Fruit fly (Drosophila melanogaster) whole organism, embryonic: Measurements from ENCODE around the gene CG31871.

Experiments
- B-H1 ChIP-seq: fragments of 200-800 bp; sonication (Bioruptor generic); IDR thresholded peaks from 3 replicates; pipeline ENCODE4 v1.3.6; 2022; ENCODE audit warnings: missing biosample characterization, missing genetic modification characterization
- Bdp1 ChIP-seq: fragments of 200-800 bp; sonication (Bioruptor generic); optimal IDR thresholded peaks from 3 replicates; lab custom pipeline; 2016; ENCODE audit warnings: missing biosample characterization, missing genetic modification characterization
- CG10209 ChIP-seq: fragments of 200-800 bp; sonication (Bioruptor generic); optimal IDR thresholded peaks from 3 replicates; lab custom pipeline; 2017; ENCODE audit warnings: missing biosample characterization, mild to moderate bottlenecking, missing genetic modification characterization, missing genetic modification reagents
- CG10267 ChIP-seq: fragments of 200-800 bp; sonication (Bioruptor generic); optimal IDR thresholded peaks from 2 replicates; lab custom pipeline; 2018; ENCODE audit warnings: missing biosample characterization, mild to moderate bottlenecking, missing genetic modification characterization, moderate library complexity
- CG11504 ChIP-seq: fragments of 200-800 bp; sonication (Bioruptor generic); optimal IDR thresholded peaks from 3 replicates; lab custom pipeline; 2019; ENCODE audit warnings: missing biosample characterization, mild to moderate bottlenecking, missing genetic modification characterization, moderate library complexity
- CG12659 ChIP-seq: fragments of 200-800 bp; sonication (Bioruptor generic); optimal IDR thresholded peaks from 3 replicates; lab custom pipeline; 2017; ENCODE audit warnings: mild to moderate bottlenecking, missing biosample characterization, missing genetic modification reagents, missing genetic modification characterization
- CG13894 ChIP-seq: fragments of 200-800 bp; sonication (Bioruptor generic); optimal IDR thresholded peaks from 3 replicates; lab custom pipeline; 2018; ENCODE audit warnings: missing biosample characterization, mild to moderate bottlenecking, missing genetic modification characterization, moderate library complexity
- CG14441 ChIP-seq: fragments of 200-800 bp; sonication (Bioruptor generic); IDR thresholded peaks from 2 replicates; pipeline ENCODE4 v1.3.6; 2022; ENCODE audit warnings: missing biosample characterization, missing genetic modification characterization
- CG14710 ChIP-seq: fragments of 200-800 bp; sonication (Bioruptor generic); optimal IDR thresholded peaks from 3 replicates; lab custom pipeline; 2019; ENCODE audit warnings: missing biosample characterization, mild to moderate bottlenecking, missing genetic modification characterization, moderate library complexity
- CG17186 ChIP-seq: fragments of 200-800 bp; sonication (Bioruptor generic); optimal IDR thresholded peaks from 3 replicates; lab custom pipeline; 2017; ENCODE audit warnings: missing biosample characterization, missing genetic modification reagents, missing genetic modification characterization
- CG17829 ChIP-seq: fragments of 200-800 bp; optimal IDR thresholded peaks from 2 replicates; lab custom pipeline; 2019; ENCODE audit warnings: missing biosample characterization, mild to moderate bottlenecking, missing genetic modification characterization, moderate library complexity
- CG2678 ChIP-seq: fragments of 200-800 bp; sonication (Bioruptor generic); optimal IDR thresholded peaks from 3 replicates; lab custom pipeline; 2019; ENCODE audit warnings: missing biosample characterization, mild to moderate bottlenecking, missing genetic modification characterization, moderate library complexity
- CG2712 ChIP-seq: fragments of 200-800 bp; optimal IDR thresholded peaks from 3 replicates; lab custom pipeline; 2019; ENCODE audit warnings: missing biosample characterization, mild to moderate bottlenecking, missing genetic modification characterization, moderate library complexity
- CG3281 ChIP-seq: fragments of 200-800 bp; sonication (Bioruptor generic); optimal IDR thresholded peaks from 3 replicates; lab custom pipeline; 2017; ENCODE audit warnings: missing biosample characterization, mild to moderate bottlenecking, missing genetic modification characterization
- CG34224 ChIP-seq: fragments of 200-800 bp; sonication (Bioruptor generic); IDR thresholded peaks from 3 replicates; pipeline ENCODE4 v1.3.6; 2022; ENCODE audit warnings: missing biosample characterization, missing genetic modification characterization; ENCODE audit not compliant: partially characterized antibody
- CG7839 ChIP-seq: fragments of 200-800 bp; sonication (Bioruptor generic); optimal IDR thresholded peaks from 3 replicates; lab custom pipeline; 2018; ENCODE audit warnings: missing biosample characterization, mild to moderate bottlenecking, missing genetic modification characterization, moderate library complexity
- CG8924 ChIP-seq: fragments of 200-800 bp; optimal IDR thresholded peaks from 3 replicates; lab custom pipeline; 2019; ENCODE audit warnings: missing biosample characterization, mild to moderate bottlenecking, missing genetic modification characterization, moderate library complexity
- Dref ChIP-seq: fragments of 200-800 bp; sonication (Bioruptor generic); IDR thresholded peaks from 2 replicates; pipeline ENCODE4 v1.3.6; 2022; ENCODE audit warnings: missing biosample characterization, missing genetic modification characterization
- Eip74EF ChIP-seq, 2 experiments: fragments of 200-800 bp in 1 of 2; fragments of >200 bp in 1 of 2; sonication (Bioruptor generic) in 1 of 2; optimal IDR thresholded peaks; 2 replicates each; lab custom pipeline; 2017 to 2019; ENCODE audit warnings: missing biosample characterization in 2 of 2, missing genetic modification characterization in 2 of 2, mild to moderate bottlenecking in 1 of 2, moderate library complexity in 1 of 2
- Hr39 ChIP-seq: fragments of >200 bp; optimal IDR thresholded peaks from 2 replicates; lab custom pipeline; 2017
- Lhr ChIP-seq: fragments of 200-800 bp; sonication (Bioruptor generic); optimal IDR thresholded peaks from 3 replicates; lab custom pipeline; 2017; ENCODE audit warnings: mild to moderate bottlenecking, missing biosample characterization, missing genetic modification reagents, missing genetic modification characterization
- Oli ChIP-seq: fragments of 200-800 bp; sonication (Bioruptor generic); optimal IDR thresholded peaks from 2 replicates; lab custom pipeline; 2018; ENCODE audit warnings: missing biosample characterization, mild to moderate bottlenecking, missing genetic modification characterization, moderate library complexity
- PHDP ChIP-seq: fragments of 200-800 bp; sonication (Bioruptor generic); optimal IDR thresholded peaks from 3 replicates; lab custom pipeline; 2018; ENCODE audit warnings: missing biosample characterization, mild to moderate bottlenecking, missing genetic modification characterization, moderate library complexity
- Xrp1 ChIP-seq: fragments of 200-800 bp; sonication (Bioruptor generic); IDR thresholded peaks from 2 replicates; pipeline ENCODE4 v1.3.6; 2022; ENCODE audit warnings: missing biosample characterization, missing genetic modification characterization
- ash1 ChIP-seq: fragments of 200-800 bp; sonication (Bioruptor generic); optimal IDR thresholded peaks from 2 replicates; lab custom pipeline; 2018; ENCODE audit warnings: missing biosample characterization, mild to moderate bottlenecking, missing genetic modification characterization
- az2 ChIP-seq: fragments of 200-800 bp; sonication (Bioruptor generic); optimal IDR thresholded peaks from 3 replicates; lab custom pipeline; 2016; ENCODE audit warnings: missing biosample characterization, missing genetic modification characterization
- bsh ChIP-seq, 2 experiments: fragments of 200-800 bp; sonication (Bioruptor generic); optimal IDR thresholded peaks; 2 replicates each; lab custom pipeline; 2017 to 2018; ENCODE audit warnings: mild to moderate bottlenecking in 2 of 2, missing biosample characterization in 2 of 2, missing genetic modification characterization in 2 of 2, moderate library complexity in 1 of 2
- gem ChIP-seq: fragments of 200-800 bp; sonication (Bioruptor generic); optimal IDR thresholded peaks from 2 replicates; lab custom pipeline; 2019; ENCODE audit warnings: missing biosample characterization, mild to moderate bottlenecking, missing genetic modification characterization, moderate library complexity
- grn ChIP-seq: fragments of 200-800 bp; sonication (Bioruptor generic); optimal IDR thresholded peaks from 3 replicates; lab custom pipeline; 2017; ENCODE audit warnings: missing biosample characterization, missing genetic modification characterization
- gt ChIP-seq: fragments of 200-800 bp; sonication (Bioruptor generic); IDR thresholded peaks from 2 replicates; pipeline ENCODE4 v1.3.6; 2022; ENCODE audit warnings: missing biosample characterization, missing genetic modification characterization
- h ChIP-seq: fragments of >200 bp; optimal IDR thresholded peaks from 2 replicates; lab custom pipeline; 2017
- kay ChIP-seq: fragments of 200-800 bp; sonication (Bioruptor generic); optimal IDR thresholded peaks from 2 replicates; lab custom pipeline; 2016; ENCODE audit warnings: missing biosample characterization, missing genetic modification characterization
- lbe ChIP-seq: fragments of 200-800 bp; sonication (Bioruptor generic); optimal IDR thresholded peaks from 2 replicates; lab custom pipeline; 2016; ENCODE audit warnings: missing biosample characterization, mild to moderate bottlenecking, missing genetic modification characterization
- lola ChIP-seq, 3 experiments: fragments of >200 bp in 2 of 3; fragments of 200-800 bp in 1 of 3; sonication (Bioruptor generic) in 1 of 3; optimal IDR thresholded peaks; 2 replicates each; lab custom pipeline; 2017 to 2019; ENCODE audit warnings: missing biosample characterization in 3 of 3, missing genetic modification characterization in 3 of 3, mild to moderate bottlenecking in 1 of 3, moderate library complexity in 1 of 3
- nerfin-2 ChIP-seq: fragments of 200-800 bp; sonication (Bioruptor generic); IDR thresholded peaks from 2 replicates; pipeline ENCODE4 v1.3.6; 2022; ENCODE audit warnings: missing biosample characterization, missing genetic modification characterization; ENCODE audit not compliant: partially characterized antibody
- sr ChIP-seq: fragments of 200-800 bp; sonication (Bioruptor generic); IDR thresholded peaks from 3 replicates; pipeline ENCODE4 v1.3.6; 2022; ENCODE audit warnings: missing biosample characterization, missing genetic modification characterization
- ssp ChIP-seq: fragments of 200-800 bp; sonication (Bioruptor generic); IDR thresholded peaks from 2 replicates; pipeline ENCODE4 v1.3.6; 2022; ENCODE audit warnings: missing biosample characterization, missing genetic modification characterization
- toy ChIP-seq: fragments of 200-800 bp; sonication (Bioruptor generic); IDR thresholded peaks from 2 replicates; pipeline ENCODE4 v1.3.6; 2022; ENCODE audit warnings: missing biosample characterization, missing genetic modification characterization
- wdn ChIP-seq: fragments of 200-800 bp; sonication (Bioruptor generic); IDR thresholded peaks from 2 replicates; pipeline ENCODE4 v1.3.6; 2022; ENCODE audit warnings: missing biosample characterization, missing genetic modification characterization

The CG31871 gene

DNA sequence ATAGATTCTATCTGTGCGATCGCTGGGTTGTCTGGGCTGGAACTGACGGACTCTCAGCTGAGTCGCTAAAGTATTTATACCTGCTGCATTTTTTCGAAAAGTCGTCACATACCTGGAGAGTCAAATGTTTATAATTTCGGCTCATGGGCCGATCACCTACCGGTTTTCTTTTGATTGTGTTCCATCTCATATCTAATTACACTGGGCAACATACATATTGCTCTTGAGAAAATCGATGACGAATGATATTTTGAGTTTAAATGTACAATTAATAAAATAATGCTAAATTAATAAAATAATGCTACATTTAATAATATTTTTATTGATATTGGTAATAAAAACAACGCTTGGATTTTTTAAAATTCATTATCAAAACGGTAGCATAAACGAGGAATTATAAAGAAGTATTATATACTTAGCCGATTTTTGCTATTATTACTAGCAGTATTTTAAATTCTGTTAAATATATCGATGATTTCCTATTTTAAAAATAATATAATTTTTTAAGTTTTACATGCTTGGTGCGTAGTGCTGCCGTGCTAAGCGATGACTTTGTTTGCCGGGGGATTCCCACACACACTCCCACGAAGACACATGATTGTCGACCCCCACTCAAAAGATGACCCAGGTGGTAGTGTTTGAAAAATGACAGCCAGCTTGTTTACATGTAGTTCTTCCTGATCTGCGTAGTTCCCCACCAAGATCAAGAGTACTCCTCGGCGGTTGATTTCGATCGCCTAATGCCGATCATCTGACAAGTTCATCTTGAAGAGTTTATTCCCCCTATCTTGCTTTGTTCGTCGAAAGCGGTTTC is 27.5 kb downstream of the CG31871 start, which contains the start of gene CG7294 (continued):
- peak; percentile 28 for TF ChIP-seq CG7839 (tag; lab: Kevin White, UChicago)
- TF ChIP-seq Eip74EF (GFP tag; optimal IDR thresholded peaks at IDR 0.05; lab: Kevin White, UChicago): no peak
- peak; percentile 18 for TF ChIP-seq CG3281 (GFP tag; lab: Kevin White, UChicago)
- peak; percentile 38 for TF ChIP-seq CG13894 (tag; lab: Kevin White, UChicago)
- peak; percentile 72; the same call in 2 of the 3 replicates for TF ChIP-seq sr (GFP tag; lab: Robert Waterston, UW)
- peak; percentile 20 for TF ChIP-seq CG14710 (tag; lab: Kevin White, UChicago)
- TF ChIP-seq CG17829: peak; percentile 27
- no peak for TF ChIP-seq CG34224 (GFP tag; lab: Robert Waterston, UW)
- peak in 1 of 3 experiments; percentile 60 for TF ChIP-seq lola (GFP tag; optimal IDR thresholded peaks at IDR 0.05; lab: Kevin White, UChicago)
- peak; percentile 42 for TF ChIP-seq grn (GFP tag; lab: Kevin White, UChicago)
- TF ChIP-seq Oli (tag; lab: Kevin White, UChicago): peak; percentile 1
- no peak for TF ChIP-seq CG14441 (GFP tag; lab: Robert Waterston, UW)
- peak; percentile 20 for TF ChIP-seq CG12659 (GFP tag; lab: Kevin White, UChicago)
- TF ChIP-seq CG2678: peak; percentile 61
- no peak for TF ChIP-seq CG17186 (GFP tag; lab: Kevin White, UChicago)
- TF ChIP-seq CG8924 (tag; lab: Kevin White, UChicago): peak; percentile 25
- TF ChIP-seq CG10267 (tag; lab: Kevin White, UChicago): peak; percentile 38
- TF ChIP-seq gt (GFP tag; lab: Robert Waterston, UW): no peak
- TF ChIP-seq CG10209 (GFP tag; lab: Kevin White, UChicago): peak; percentile 5
- no peak for TF ChIP-seq nerfin-2 (GFP tag; lab: Robert Waterston, UW)
- TF ChIP-seq CG11504 (tag; lab: Kevin White, UChicago): peak; percentile 60
- no peak for TF ChIP-seq Lhr (GFP tag; lab: Kevin White, UChicago)
- peak; percentile 63 for TF ChIP-seq CG2712 (tag; lab: Kevin White, UChicago)
- peak; percentile 67 for TF ChIP-seq gem (tag; lab: Kevin White, UChicago)
- TF ChIP-seq PHDP (tag; lab: Kevin White, UChicago): peak; percentile 36
- TF ChIP-seq bsh (GFP tag; optimal IDR thresholded peaks at IDR 0.05; lab: Kevin White, UChicago): peak in 1 of 2 experiments; percentile 32

DNA sequence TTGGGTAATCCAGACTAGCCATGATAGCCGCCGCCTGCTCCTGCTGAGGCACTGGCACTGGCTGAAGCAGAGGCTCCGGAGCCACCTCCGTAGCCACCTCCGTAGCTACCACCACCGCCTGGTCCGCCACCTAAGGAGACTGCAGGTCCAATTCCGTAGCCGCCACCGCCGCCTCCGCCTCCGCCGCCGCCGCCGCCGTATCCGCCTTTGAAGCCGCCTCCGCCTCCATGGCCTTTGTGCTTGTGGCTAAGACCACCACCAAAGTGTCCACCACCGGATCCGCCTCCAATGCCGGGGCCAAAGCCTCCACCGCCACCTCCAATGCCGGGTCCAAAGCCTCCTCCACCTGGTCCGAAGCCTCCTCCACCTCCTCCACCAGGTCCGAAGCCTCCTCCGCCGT is 31.1 kb downstream of the CG31871 start:
- TF ChIP-seq Bdp1 (GFP tag; lab: Kevin White, UChicago): no peak
- peak; percentile 74 for TF ChIP-seq Hr39 (lab: Kevin White, UChicago)

DNA sequence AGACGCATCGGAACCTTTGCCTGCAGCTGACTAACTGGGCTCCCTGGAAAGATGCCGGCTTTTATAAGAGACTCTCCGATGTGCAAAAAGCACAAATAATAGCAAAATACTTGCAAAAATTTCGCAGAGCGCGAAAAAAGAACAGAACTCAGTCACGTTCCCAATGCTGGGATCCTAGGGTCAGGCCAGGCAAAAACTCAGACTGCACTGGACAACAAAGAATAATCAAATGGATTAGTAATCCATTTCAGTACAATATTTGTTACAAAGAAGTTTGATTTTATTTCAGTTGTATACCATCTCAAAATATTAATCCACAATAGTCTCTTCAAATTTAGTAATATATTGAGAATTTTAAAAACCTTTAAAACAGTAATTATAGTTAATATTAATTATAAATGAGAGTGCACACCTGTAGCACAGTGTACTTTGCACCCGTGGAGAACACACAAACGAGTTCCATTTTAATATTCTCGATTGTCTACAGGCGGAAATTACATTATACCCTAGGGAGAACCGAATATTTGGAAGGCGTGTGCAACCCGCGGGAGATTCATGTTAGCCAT is 32.3 kb downstream of the CG31871 start, which contains the start of gene CG17108:
Gene CG17108 (minus strand): TSS at position 51 of the 566 bp plus-strand sequence.
- TF ChIP-seq lbe (GFP tag; lab: Kevin White, UChicago) (no peak), toy (no peak), az2 (GFP tag; lab: Kevin White, UChicago) (no peak), h (lab: Kevin White, UChicago) (no peak), kay (GFP tag; lab: Kevin White, UChicago) (no peak), ssp (GFP tag; lab: Robert Waterston, UW) (no peak), Dref (no peak), Xrp1 (no peak), wdn (GFP tag; lab: Robert Waterston, UW) (no peak), B-H1 (GFP tag; lab: Robert Waterston, UW) (no peak), ash1 (GFP tag; lab: Kevin White, UChicago) (no peak)
